Worm (Caenorhabditis elegans): ENCODE data around the gene srx-16.

DNA sequence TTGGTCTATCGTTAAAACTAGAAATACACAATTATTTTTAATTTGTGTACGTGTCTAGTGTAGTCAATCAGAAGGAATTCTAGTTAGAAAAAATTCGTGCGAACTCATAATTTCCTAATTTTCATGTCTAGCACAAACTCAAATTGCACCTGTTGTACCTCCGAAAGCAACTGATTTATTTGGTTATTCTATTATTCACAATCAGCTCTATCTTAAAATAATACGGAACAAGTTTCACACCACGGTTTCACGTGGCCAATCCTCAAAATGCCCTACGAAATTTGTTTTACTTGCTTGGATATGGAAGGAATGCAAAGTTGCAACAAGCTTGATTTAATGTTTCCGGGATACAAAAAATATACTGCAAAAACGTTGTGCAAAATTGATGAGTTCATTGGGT, 36.5 kb downstream of the srx-16 start, which contains the start of gene srw-127:
- TF ChIP-seq med-1 (GFP tag; optimal IDR thresholded peaks at IDR 0.05; ENCODE audit: insufficient read depth) (no peak), T22C8.4 (GFP tag; IDR thresholded peaks at IDR 0.05) (no peak), ztf-29 (GFP tag; IDR thresholded peaks at IDR 0.05) (no peak), ztf-23 (GFP tag; IDR thresholded peaks at IDR 0.05) (no peak)

Measured in whole organism, midembryonic.